Worm (Caenorhabditis elegans) whole organism, L2 larva: ENCODE data around the gene F58E2.2.

Experiments
- C34F6.9 ChIP-seq: fragments of 150-350 bp; optimal IDR thresholded peaks from 2 replicates; lab custom pipeline; 2014; ENCODE audit warnings: missing biosample characterization, missing genetic modification characterization
- R02D3.7 ChIP-seq: fragments of 150-350 bp; optimal IDR thresholded peaks from 2 replicates; lab custom pipeline; 2014; ENCODE audit warnings: missing biosample characterization, missing genetic modification characterization
- Y55F3AM.14 ChIP-seq: fragments of 200-800 bp; sonication (Bioruptor generic); optimal IDR thresholded peaks from 2 replicates; lab custom pipeline; 2018; ENCODE audit warnings: mild to moderate bottlenecking, missing genetic modification characterization, missing compliant biosample characterization
- ZK546.5 ChIP-seq: sonication (generic microtip); optimal IDR thresholded peaks from 2 replicates; lab custom pipeline; 2017; ENCODE audit warnings: missing biosample characterization, missing genetic modification characterization
- alr-1 ChIP-seq: fragments of 150-350 bp; optimal IDR thresholded peaks from 2 replicates; lab custom pipeline; 2014; ENCODE audit warnings: missing biosample characterization, missing genetic modification characterization
- aly-2 ChIP-seq: fragments of 150-350 bp; optimal IDR thresholded peaks from 2 replicates; lab custom pipeline; 2014; ENCODE audit warnings: missing biosample characterization, missing genetic modification characterization
- ceh-16 ChIP-seq: fragments of 150-350 bp; optimal IDR thresholded peaks from 2 replicates; lab custom pipeline; 2014; ENCODE audit warnings: missing biosample characterization, missing genetic modification characterization
- dmd-4 ChIP-seq: sonication (generic microtip); optimal IDR thresholded peaks from 2 replicates; lab custom pipeline; 2017; ENCODE audit warnings: missing biosample characterization, missing genetic modification characterization
- egl-27 ChIP-seq: sonication (generic microtip); optimal IDR thresholded peaks from 3 replicates; lab custom pipeline; 2017; ENCODE audit warnings: missing biosample characterization, missing genetic modification reagents, missing genetic modification characterization
- elt-1 ChIP-seq: fragments of 150-350 bp; optimal IDR thresholded peaks from 2 replicates; lab custom pipeline; 2014; ENCODE audit warnings: missing biosample characterization, missing genetic modification characterization
- elt-3 ChIP-seq: sonication (generic microtip); optimal IDR thresholded peaks from 2 replicates; lab custom pipeline; 2017; ENCODE audit warnings: missing biosample characterization, missing genetic modification characterization
- fos-1 ChIP-seq: fragments of 150-350 bp; optimal IDR thresholded peaks from 2 replicates; lab custom pipeline; 2014; ENCODE audit warnings: missing biosample characterization, missing genetic modification characterization
- lin-11 ChIP-seq: fragments of 150-350 bp; sonication (generic microtip); optimal IDR thresholded peaks from 2 replicates; lab custom pipeline; 2014; ENCODE audit warnings: missing biosample characterization, missing genetic modification characterization, inconsistent platforms, mixed read lengths
- lin-13 ChIP-seq: fragments of 150-350 bp; optimal IDR thresholded peaks from 2 replicates; lab custom pipeline; 2014; ENCODE audit warnings: missing biosample characterization, missing genetic modification reagents, missing genetic modification characterization
- lin-39 ChIP-seq: fragments of 150-350 bp; optimal IDR thresholded peaks from 2 replicates; lab custom pipeline; 2014; ENCODE audit warnings: missing biosample characterization, missing genetic modification reagents, missing genetic modification characterization
- mab-5 ChIP-seq: fragments of 150-350 bp; optimal IDR thresholded peaks from 2 replicates; lab custom pipeline; 2014; ENCODE audit warnings: missing biosample characterization, missing genetic modification characterization
- mbf-1 ChIP-seq: sonication (generic microtip); optimal IDR thresholded peaks from 2 replicates; lab custom pipeline; 2017; ENCODE audit warnings: missing biosample characterization, missing genetic modification characterization
- mdl-1 ChIP-seq, 2 experiments: fragments of 150-350 bp in 1 of 2; sonication (generic microtip) in 1 of 2; optimal IDR thresholded peaks; 2 replicates each; lab custom pipeline; 2017; ENCODE audit warnings: missing biosample characterization in 2 of 2, missing genetic modification characterization in 2 of 2
- nhr-12 ChIP-seq: fragments of 150-350 bp; optimal IDR thresholded peaks from 2 replicates; lab custom pipeline; 2014; ENCODE audit warnings: missing biosample characterization, missing genetic modification characterization
- nhr-21 ChIP-seq: fragments of 150-350 bp; optimal IDR thresholded peaks from 2 replicates; lab custom pipeline; 2014; ENCODE audit warnings: missing biosample characterization, missing genetic modification characterization
- nhr-23 ChIP-seq: fragments of 150-350 bp; optimal IDR thresholded peaks from 2 replicates; lab custom pipeline; 2014; ENCODE audit warnings: missing biosample characterization, missing genetic modification reagents, missing genetic modification characterization
- nhr-237 ChIP-seq: fragments of 150-350 bp; optimal IDR thresholded peaks from 2 replicates; lab custom pipeline; 2014; ENCODE audit warnings: missing biosample characterization, missing genetic modification characterization
- nhr-25 ChIP-seq: fragments of 150-350 bp; sonication (generic microtip); optimal IDR thresholded peaks from 3 replicates; lab custom pipeline; 2014; ENCODE audit warnings: missing biosample characterization, missing genetic modification characterization
- nhr-6 ChIP-seq: fragments of 150-350 bp; optimal IDR thresholded peaks from 2 replicates; lab custom pipeline; 2014; ENCODE audit warnings: missing biosample characterization, missing genetic modification characterization
- nhr-77 ChIP-seq: fragments of 150-350 bp; optimal IDR thresholded peaks from 2 replicates; lab custom pipeline; 2014; ENCODE audit warnings: missing biosample characterization, missing genetic modification characterization
- peb-1 ChIP-seq: fragments of 150-350 bp; optimal IDR thresholded peaks from 2 replicates; lab custom pipeline; 2014; ENCODE audit warnings: missing biosample characterization, missing genetic modification characterization
- sma-3 ChIP-seq: sonication (generic microtip); optimal IDR thresholded peaks from 2 replicates; lab custom pipeline; 2016; ENCODE audit warnings: missing genetic modification reagents, missing genetic modification characterization, missing compliant biosample characterization
- sma-9 ChIP-seq, 2 experiments: fragments of 150-350 bp in 1 of 2; sonication (generic microtip) in 1 of 2; optimal IDR thresholded peaks; 2 replicates each; lab custom pipeline; 2014 to 2016; ENCODE audit warnings: missing genetic modification characterization in 2 of 2, mild to moderate bottlenecking in 1 of 2, missing biosample characterization in 1 of 2, missing compliant biosample characterization in 1 of 2, missing genetic modification reagents in 1 of 2, moderate library complexity in 1 of 2
- snpc-4 ChIP-seq: fragments of 150-350 bp; optimal IDR thresholded peaks from 2 replicates; lab custom pipeline; 2014; ENCODE audit warnings: missing biosample characterization, missing genetic modification characterization
- unc-55 ChIP-seq: fragments of 150-350 bp; sonication (generic microtip); optimal IDR thresholded peaks from 3 replicates; lab custom pipeline; 2014; ENCODE audit warnings: missing biosample characterization, missing genetic modification reagents, missing genetic modification characterization
- unc-62 ChIP-seq: fragments of 150-350 bp; optimal IDR thresholded peaks from 2 replicates; lab custom pipeline; 2014; ENCODE audit warnings: missing biosample characterization, missing genetic modification reagents, missing genetic modification characterization
- zag-1 ChIP-seq: fragments of 150-350 bp; optimal IDR thresholded peaks from 2 replicates; lab custom pipeline; 2014; ENCODE audit warnings: missing biosample characterization, missing genetic modification characterization
- ztf-1 ChIP-seq: fragments of 200-800 bp; sonication (Bioruptor generic); conservative IDR thresholded peaks from 2 replicates; pipeline ENCODE4 v1.3.6; 2022; ENCODE audit warnings: missing genetic modification characterization, missing compliant biosample characterization
- ztf-4 ChIP-seq: fragments of 150-350 bp; optimal IDR thresholded peaks from 2 replicates; lab custom pipeline; 2014; ENCODE audit warnings: missing biosample characterization, missing genetic modification characterization

F58E2.2 gene

DNA sequence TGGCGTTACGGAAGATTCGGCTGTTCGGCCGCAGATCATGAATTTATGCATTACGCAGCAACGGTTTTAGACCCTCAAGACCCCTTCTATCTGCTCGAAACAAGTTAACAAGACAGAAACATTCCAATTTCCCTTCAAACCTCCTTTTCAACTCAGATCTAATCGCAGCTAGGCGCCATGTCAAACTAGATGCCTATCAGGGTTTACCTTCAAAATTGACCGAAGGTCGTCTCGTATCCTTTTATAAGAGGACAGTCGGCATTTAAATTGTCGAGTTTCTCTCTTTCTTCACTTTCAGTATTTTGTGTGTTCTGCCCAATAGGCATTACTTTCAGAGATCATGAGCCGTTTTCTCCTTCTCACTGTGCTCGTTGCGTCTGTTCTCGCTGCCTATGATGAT, 31.8 kb upstream of the F58E2.2 start, which contains the start of gene grd-13:
Gene grd-13 (plus strand): TSS at position 291 of the 400 bp plus-strand sequence.
- TF ChIP-seq elt-1 (tag; lab: Kevin White, UChicago): peak; percentile 70
- no peak for TF ChIP-seq lin-11 (tag; lab: Kevin White, UChicago)
- no peak for TF ChIP-seq sma-3 (GFP tag; lab: Kevin White, UChicago)
- peak; percentile 32 for TF ChIP-seq nhr-25 (tag; lab: Kevin White, UChicago)
- TF ChIP-seq ceh-16 (tag; lab: Kevin White, UChicago): peak; percentile 85
- TF ChIP-seq ztf-4 (tag; lab: Kevin White, UChicago): no peak
- peak; percentile 60 for TF ChIP-seq nhr-23 (tag; lab: Kevin White, UChicago)
- TF ChIP-seq egl-27 (tag; lab: Kevin White, UChicago): no peak
- no peak for TF ChIP-seq nhr-12 (tag; lab: Kevin White, UChicago)
- TF ChIP-seq R02D3.7 (tag; lab: Kevin White, UChicago): no peak
- no peak for TF ChIP-seq fos-1 (tag; lab: Kevin White, UChicago)
- no peak for TF ChIP-seq mbf-1 (tag; lab: Kevin White, UChicago)
- peak; percentile 36 for TF ChIP-seq sma-9 (GFP tag; optimal IDR thresholded peaks at IDR 0.05; lab: Kevin White, UChicago)
- TF ChIP-seq sma-9 (tag; optimal IDR thresholded peaks at IDR 0.05; lab: Kevin White, UChicago): no peak
- TF ChIP-seq ZK546.5 (tag; lab: Kevin White, UChicago): no peak
- no peak for TF ChIP-seq mdl-1 (tag; optimal IDR thresholded peaks at IDR 0.05; lab: Kevin White, UChicago)
- TF ChIP-seq lin-13 (GFP tag; lab: Kevin White, UChicago): no peak
- no peak for TF ChIP-seq mab-5 (tag; lab: Kevin White, UChicago)
- TF ChIP-seq unc-62 (GFP tag; lab: Kevin White, UChicago): no peak
- no peak for TF ChIP-seq alr-1
- no peak for TF ChIP-seq unc-55

DNA sequence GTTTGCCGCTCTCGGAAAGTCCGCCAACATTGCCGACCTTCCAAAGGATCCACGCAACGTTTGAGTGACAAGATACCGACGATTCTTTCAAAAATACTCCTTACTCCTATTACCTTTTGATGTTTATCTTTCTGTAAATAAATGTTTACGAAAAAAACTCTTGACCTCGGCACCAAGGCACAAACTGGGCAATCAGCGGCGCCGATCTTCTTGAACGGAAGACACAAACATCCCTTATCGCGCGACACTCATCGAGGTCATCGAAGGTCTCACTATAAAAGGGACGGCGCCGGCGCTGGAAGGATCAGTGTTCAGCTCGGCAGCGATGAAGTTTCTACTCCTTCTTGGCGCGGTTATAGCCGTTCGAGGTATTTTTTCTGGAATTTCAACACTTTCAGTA, 30.5 kb upstream of the F58E2.2 start, which contains the start of gene grd-3:
Gene grd-3 (plus strand): TSS at position 302 of the 400 bp plus-strand sequence.
- TF ChIP-seq R02D3.7 (tag; lab: Kevin White, UChicago): no peak
- no peak for TF ChIP-seq Y55F3AM.14 (GFP tag; lab: Kevin White, UChicago)
- peak; percentile 81 for TF ChIP-seq elt-1 (tag; lab: Kevin White, UChicago)
- TF ChIP-seq nhr-77 (tag; lab: Kevin White, UChicago): no peak
- TF ChIP-seq ztf-1 (GFP tag; lab: Robert Waterston, UW): no peak
- no peak for TF ChIP-seq aly-2
- TF ChIP-seq lin-11 (tag; lab: Kevin White, UChicago): no peak
- TF ChIP-seq peb-1 (tag; lab: Kevin White, UChicago): no peak
- no peak for TF ChIP-seq lin-39
- peak; percentile 43 for TF ChIP-seq sma-9 (GFP tag; optimal IDR thresholded peaks at IDR 0.05; lab: Kevin White, UChicago)
- no peak for TF ChIP-seq sma-9 (tag; optimal IDR thresholded peaks at IDR 0.05; lab: Kevin White, UChicago)
- TF ChIP-seq nhr-237 (tag; lab: Kevin White, UChicago): no peak
- TF ChIP-seq C34F6.9 (tag; lab: Kevin White, UChicago): no peak
- TF ChIP-seq unc-62 (GFP tag; lab: Kevin White, UChicago): no peak
- no peak for TF ChIP-seq elt-3 (tag; lab: Kevin White, UChicago)
- no peak for TF ChIP-seq nhr-21 (tag; lab: Kevin White, UChicago)
- TF ChIP-seq nhr-12 (tag; lab: Kevin White, UChicago): no peak
- TF ChIP-seq dmd-4 (tag; lab: Kevin White, UChicago): no peak
- no peak for TF ChIP-seq zag-1 (tag; lab: Kevin White, UChicago)
- TF ChIP-seq alr-1: no peak
- no peak for TF ChIP-seq snpc-4 (tag; lab: Kevin White, UChicago)
- no peak for TF ChIP-seq nhr-6 (tag; lab: Kevin White, UChicago)
- TF ChIP-seq ceh-16 (tag; lab: Kevin White, UChicago): peak; percentile 72
- TF ChIP-seq ZK546.5 (tag; lab: Kevin White, UChicago): no peak
- no peak for TF ChIP-seq mdl-1 (tag; optimal IDR thresholded peaks at IDR 0.05; lab: Kevin White, UChicago)
- TF ChIP-seq nhr-23 (tag; lab: Kevin White, UChicago): no peak
- TF ChIP-seq nhr-25 (tag; lab: Kevin White, UChicago): peak; percentile 62
- TF ChIP-seq, all 48 proteins: peak for 4

DNA sequence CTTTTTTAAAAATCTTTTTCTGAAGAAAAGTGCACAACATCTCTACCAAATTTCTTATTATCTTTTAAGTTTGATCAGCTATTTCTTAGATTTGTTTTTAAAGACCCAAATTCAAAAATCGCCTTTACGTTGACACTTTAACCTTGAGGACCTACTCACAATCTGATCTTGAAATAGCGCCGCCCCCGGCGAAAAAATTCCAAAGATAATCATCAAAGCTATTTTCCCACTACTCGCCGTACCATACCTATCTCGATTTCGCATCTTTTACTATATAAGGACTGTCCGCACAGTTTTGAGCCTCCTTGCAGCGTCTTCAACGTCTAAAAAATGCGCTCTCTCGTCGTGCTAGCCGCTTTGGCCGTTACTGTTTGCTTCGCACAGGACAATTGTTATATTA, 29.0 kb upstream of the F58E2.2 start, which contains the start of gene grd-10:
Gene grd-10 (plus strand): TSS at position 208 of the 400 bp plus-strand sequence.
- TF ChIP-seq elt-1 (tag; lab: Kevin White, UChicago) (peak; percentile 72), nhr-25 (tag; lab: Kevin White, UChicago) (peak; percentile 35), sma-9 (GFP tag; optimal IDR thresholded peaks at IDR 0.05; lab: Kevin White, UChicago) (peak; percentile 54), sma-9 (tag; optimal IDR thresholded peaks at IDR 0.05; lab: Kevin White, UChicago) (no peak), ceh-16 (tag; lab: Kevin White, UChicago) (peak; percentile 70), unc-55 (no peak)
- TF ChIP-seq, all 48 proteins: peak for 4
